Fruit fly (Drosophila melanogaster) whole organism, prepupa: Measurements from ENCODE around the gene cbt.
A peak's percentile ranks its signal among the peaks of the same experiment; 100 is the strongest.

Experiments used
- Blimp-1 ChIP-seq: fragments of 200-800 bp; sonication (Bioruptor generic); optimal IDR thresholded peaks from 3 replicates; lab custom pipeline; 2017; ENCODE audit warnings: missing biosample characterization, missing genetic modification characterization, mild to moderate bottlenecking, moderate library complexity, missing genetic modification reagents
- CG10631 ChIP-seq: fragments of 200-800 bp; sonication (Bioruptor generic); optimal IDR thresholded peaks from 2 replicates; lab custom pipeline; 2016; ENCODE audit warnings: missing biosample characterization, missing genetic modification characterization
- CG10669 ChIP-seq: fragments of 200-800 bp; sonication (Bioruptor generic); optimal IDR thresholded peaks from 3 replicates; lab custom pipeline; 2018; ENCODE audit warnings: missing biosample characterization, mild to moderate bottlenecking, missing genetic modification characterization, moderate library complexity
- CG11294 ChIP-seq: fragments of 200-800 bp; sonication (Bioruptor generic); IDR thresholded peaks from 2 replicates; pipeline ENCODE4 v1.3.6; 2022; ENCODE audit warnings: missing biosample characterization, missing genetic modification characterization
- CG1621 ChIP-seq: fragments of 200-800 bp; sonication (Bioruptor generic); optimal IDR thresholded peaks from 3 replicates; lab custom pipeline; 2018; ENCODE audit warnings: missing biosample characterization, mild to moderate bottlenecking, missing genetic modification characterization
- CG16779 ChIP-seq: fragments of 200-800 bp; sonication (Bioruptor generic); optimal IDR thresholded peaks from 3 replicates; lab custom pipeline; 2017; ENCODE audit warnings: missing biosample characterization, mild to moderate bottlenecking, missing genetic modification characterization
- CG3032 ChIP-seq: fragments of 200-800 bp; optimal IDR thresholded peaks from 2 replicates; lab custom pipeline; 2019; ENCODE audit warnings: missing biosample characterization, mild to moderate bottlenecking, missing genetic modification characterization, moderate library complexity
- CG31627 ChIP-seq: fragments of 200-800 bp; sonication (Bioruptor generic); optimal IDR thresholded peaks from 3 replicates; lab custom pipeline; 2016; ENCODE audit warnings: missing biosample characterization, missing genetic modification characterization
- CG32006 ChIP-seq: fragments of 200-800 bp; sonication (Bioruptor generic); optimal IDR thresholded peaks from 3 replicates; lab custom pipeline; 2017; ENCODE audit warnings: missing biosample characterization, mild to moderate bottlenecking, missing genetic modification characterization
- CG34406 ChIP-seq: fragments of 200-800 bp; sonication (Bioruptor generic); optimal IDR thresholded peaks from 3 replicates; lab custom pipeline; 2016; ENCODE audit warnings: missing biosample characterization, missing genetic modification characterization
- CG3919 ChIP-seq: fragments of 200-800 bp; sonication (Bioruptor generic); optimal IDR thresholded peaks from 3 replicates; lab custom pipeline; 2016; ENCODE audit warnings: missing biosample characterization, missing genetic modification characterization
- CG4318 ChIP-seq: fragments of 200-800 bp; sonication (Bioruptor generic); optimal IDR thresholded peaks from 3 replicates; lab custom pipeline; 2017; ENCODE audit warnings: missing biosample characterization, mild to moderate bottlenecking, missing genetic modification characterization
- CG6163 ChIP-seq: fragments of 200-800 bp; sonication (Bioruptor generic); IDR thresholded peaks from 3 replicates; pipeline ENCODE4 v1.3.6; 2022; ENCODE audit warnings: missing biosample characterization, missing genetic modification characterization
- CG6276 ChIP-seq: fragments of 200-800 bp; sonication (Bioruptor generic); optimal IDR thresholded peaks from 2 replicates; lab custom pipeline; 2017; ENCODE audit warnings: missing biosample characterization, mild to moderate bottlenecking, missing genetic modification characterization
- CG7368 ChIP-seq: fragments of 200-800 bp; sonication (Bioruptor generic); optimal IDR thresholded peaks from 3 replicates; lab custom pipeline; 2016; ENCODE audit warnings: missing biosample characterization, missing genetic modification characterization
- CG8119 ChIP-seq: fragments of 200-800 bp; sonication (Bioruptor generic); IDR thresholded peaks from 3 replicates; pipeline ENCODE4 v1.3.6; 2022; ENCODE audit warnings: missing biosample characterization, missing genetic modification characterization
- CG8632 ChIP-seq: fragments of 200-800 bp; sonication (Bioruptor generic); optimal IDR thresholded peaks from 3 replicates; lab custom pipeline; 2016; ENCODE audit warnings: missing biosample characterization, missing genetic modification characterization
- CG9139 ChIP-seq: fragments of 200-800 bp; sonication (Bioruptor generic); optimal IDR thresholded peaks from 3 replicates; lab custom pipeline; 2017; ENCODE audit warnings: missing biosample characterization, mild to moderate bottlenecking, missing genetic modification characterization
- Eip78C ChIP-seq: fragments of 200-800 bp; sonication (Bioruptor generic); peaks from one replicate; lab custom pipeline; 2016; ENCODE audit warnings: missing biosample characterization, missing genetic modification characterization
- Eip93F ChIP-seq: fragments of 200-800 bp; sonication (Bioruptor generic); optimal IDR thresholded peaks from 2 replicates; lab custom pipeline; 2016; ENCODE audit warnings: missing biosample characterization, mild to moderate bottlenecking, missing genetic modification characterization
- Ets96B ChIP-seq: fragments of 200-800 bp; optimal IDR thresholded peaks from 2 replicates; lab custom pipeline; 2019; ENCODE audit warnings: missing biosample characterization, mild to moderate bottlenecking, missing genetic modification characterization, moderate library complexity
- Gug ChIP-seq: fragments of 200-800 bp; sonication (Bioruptor generic); IDR thresholded peaks from 2 replicates; pipeline ENCODE4 v1.3.6; 2022; ENCODE audit warnings: missing biosample characterization, missing genetic modification characterization
- Hr38 ChIP-seq: sonication (Bioruptor generic); optimal IDR thresholded peaks from 2 replicates; lab custom pipeline; 2016; ENCODE audit warnings: missing biosample characterization, missing genetic modification characterization
- Hr39 ChIP-seq: fragments of 200-800 bp; sonication (Bioruptor generic); optimal IDR thresholded peaks from 2 replicates; lab custom pipeline; 2016; ENCODE audit warnings: missing biosample characterization, missing genetic modification characterization
- Hr4 ChIP-seq: fragments of 200-800 bp; sonication (Bioruptor generic); optimal IDR thresholded peaks from 3 replicates; lab custom pipeline; 2016; ENCODE audit warnings: missing biosample characterization, missing genetic modification characterization
- Met ChIP-seq: fragments of 200-800 bp; sonication (Bioruptor generic); optimal IDR thresholded peaks from 3 replicates; lab custom pipeline; 2016; ENCODE audit warnings: missing biosample characterization, missing genetic modification characterization
- OdsH ChIP-seq: fragments of 200-800 bp; sonication (Bioruptor generic); optimal IDR thresholded peaks from 3 replicates; lab custom pipeline; 2016; ENCODE audit warnings: missing biosample characterization, missing genetic modification characterization
- Smox ChIP-seq: fragments of 200-800 bp; sonication (Bioruptor generic); optimal IDR thresholded peaks from 3 replicates; lab custom pipeline; 2016; ENCODE audit warnings: missing biosample characterization, missing genetic modification characterization
- Sox14 ChIP-seq: fragments of 200-800 bp; sonication (Bioruptor generic); optimal IDR thresholded peaks from 3 replicates; lab custom pipeline; 2016; ENCODE audit warnings: missing biosample characterization, missing genetic modification characterization
- Sox15 ChIP-seq: fragments of 200-800 bp; sonication (Bioruptor generic); optimal IDR thresholded peaks from 3 replicates; lab custom pipeline; 2016; ENCODE audit warnings: missing biosample characterization, missing genetic modification characterization
- achi ChIP-seq: fragments of 200-800 bp; sonication (Bioruptor generic); optimal IDR thresholded peaks from 3 replicates; lab custom pipeline; 2016; ENCODE audit warnings: missing biosample characterization, missing genetic modification characterization
- acj6 ChIP-seq: fragments of 200-800 bp; sonication (Bioruptor generic); optimal IDR thresholded peaks from 3 replicates; lab custom pipeline; 2016; ENCODE audit warnings: missing biosample characterization, missing genetic modification characterization
- eg ChIP-seq: fragments of 200-800 bp; sonication (Bioruptor generic); IDR thresholded peaks from 3 replicates; pipeline ENCODE4 v1.3.6; 2022; ENCODE audit warnings: missing biosample characterization, missing genetic modification characterization
- esn ChIP-seq: fragments of 200-800 bp; sonication (Bioruptor generic); optimal IDR thresholded peaks from 2 replicates; lab custom pipeline; 2016; ENCODE audit warnings: missing biosample characterization, mild to moderate bottlenecking, missing genetic modification characterization, moderate library complexity
- fd85E ChIP-seq: fragments of 200-800 bp; sonication (Bioruptor generic); optimal IDR thresholded peaks from 3 replicates; lab custom pipeline; 2016; ENCODE audit warnings: missing biosample characterization, missing genetic modification characterization
- fkh ChIP-seq: fragments of 200-800 bp; sonication (Bioruptor generic); optimal IDR thresholded peaks from 3 replicates; lab custom pipeline; 2017; ENCODE audit warnings: missing biosample characterization, mild to moderate bottlenecking, missing genetic modification characterization, moderate library complexity
- lz ChIP-seq: fragments of 200-800 bp; sonication (Bioruptor generic); optimal IDR thresholded peaks from 3 replicates; lab custom pipeline; 2016; ENCODE audit warnings: missing biosample characterization, missing genetic modification characterization
- net ChIP-seq: fragments of 200-800 bp; sonication (Bioruptor generic); optimal IDR thresholded peaks from 3 replicates; lab custom pipeline; 2016; ENCODE audit warnings: missing biosample characterization, missing genetic modification characterization
- pdm3 ChIP-seq: fragments of 200-800 bp; sonication (Bioruptor generic); optimal IDR thresholded peaks from 3 replicates; lab custom pipeline; 2016; ENCODE audit warnings: missing biosample characterization, missing genetic modification characterization
- salr ChIP-seq, 2 experiments: fragments of 200-800 bp; sonication (Bioruptor generic); optimal IDR thresholded peaks; 3 replicates each; lab custom pipeline; 2016 to 2018; ENCODE audit warnings: missing biosample characterization in 2 of 2, missing genetic modification characterization in 2 of 2, mild to moderate bottlenecking in 1 of 2
- spab ChIP-seq: fragments of 200-800 bp; sonication (Bioruptor generic); optimal IDR thresholded peaks from 2 replicates; lab custom pipeline; 2017; ENCODE audit warnings: missing biosample characterization, mild to moderate bottlenecking, missing genetic modification characterization, missing genetic modification reagents
- svp ChIP-seq: fragments of 200-800 bp; sonication (Bioruptor generic); peaks from one replicate; lab custom pipeline; 2016; ENCODE audit warnings: missing biosample characterization, missing genetic modification characterization
- topi ChIP-seq: fragments of 200-800 bp; sonication (Bioruptor generic); optimal IDR thresholded peaks from 3 replicates; lab custom pipeline; 2016; ENCODE audit warnings: missing biosample characterization, missing genetic modification characterization
- vri ChIP-seq: fragments of 200-800 bp; sonication (Bioruptor generic); optimal IDR thresholded peaks from 3 replicates; lab custom pipeline; 2016; ENCODE audit warnings: missing biosample characterization, mild to moderate bottlenecking, missing genetic modification characterization

The cbt gene

dm6 chr2L:480638-481399, 1.3 kb upstream of the cbt start (continued):
- TF ChIP-seq fd85E, result peak; percentile 99
- peak; percentile 100 for TF ChIP-seq acj6 (GFP tag; lab: Kevin White, UChicago)
- TF ChIP-seq CG6163 (GFP tag; lab: Robert Waterston, UW), result no peak
- peak; percentile 100 for TF ChIP-seq CG9139 (GFP tag; lab: Kevin White, UChicago)
- TF ChIP-seq Blimp-1 (GFP tag; lab: Kevin White, UChicago), result peak; percentile 99
- TF ChIP-seq Ets96B (tag; lab: Kevin White, UChicago), result peak; percentile 100
- peak; percentile 100 for TF ChIP-seq pdm3 (GFP tag; lab: Kevin White, UChicago)
- peak; percentile 100 for TF ChIP-seq CG7368
- TF ChIP-seq Smox (GFP tag; lab: Kevin White, UChicago), result peak; percentile 100
- TF ChIP-seq lz, result peak; percentile 100
- TF ChIP-seq Met (GFP tag; lab: Kevin White, UChicago), result peak; percentile 100
- peak; percentile 100 for TF ChIP-seq CG6276 (GFP tag; lab: Kevin White, UChicago)
- TF ChIP-seq CG11294 (GFP tag; lab: Robert Waterston, UW), result no peak
- TF ChIP-seq Sox14 (GFP tag; lab: Kevin White, UChicago), result peak; percentile 100
- TF ChIP-seq esn (GFP tag; lab: Kevin White, UChicago), result peak; percentile 100
- TF ChIP-seq vri, result peak; percentile 100
- TF ChIP-seq CG32006 (GFP tag; lab: Kevin White, UChicago), result peak; percentile 100
- TF ChIP-seq CG1621 (tag; lab: Kevin White, UChicago), result peak; percentile 100
- TF ChIP-seq salr (GFP tag; optimal IDR thresholded peaks at IDR 0.05; lab: Kevin White, UChicago), result peak; percentile 100
- peak; percentile 99 for TF ChIP-seq Hr38 (GFP tag; lab: Kevin White, UChicago)
- peak; percentile 100 for TF ChIP-seq OdsH (GFP tag; lab: Kevin White, UChicago)
- TF ChIP-seq Hr4, result peak; percentile 100
- peak; percentile 100 for TF ChIP-seq Sox15 (GFP tag; lab: Kevin White, UChicago)
- no peak for TF ChIP-seq CG8119
- peak; percentile 100 for TF ChIP-seq Hr39
- TF ChIP-seq CG10631, result peak; percentile 100
- TF ChIP-seq net, result peak; percentile 100
- TF ChIP-seq CG16779, result peak; percentile 100
- peak; percentile 100 for TF ChIP-seq spab (GFP tag; lab: Kevin White, UChicago)
- TF ChIP-seq CG3032 (tag; lab: Kevin White, UChicago), result peak; percentile 100
- peak; percentile 100 for TF ChIP-seq topi (GFP tag; lab: Kevin White, UChicago)
- TF ChIP-seq, all 60 proteins: peak for 54

- TF ChIP-seq esn (GFP tag; lab: Kevin White, UChicago) (no peak), svp (GFP tag; lab: Kevin White, UChicago) (peak; percentile 89)
- TF ChIP-seq, all 60 proteins: peak for 1
These were observed 666 bp upstream of the cbt start for dm6 chr2L:480196-480511.

dm6 chr2L:478749-479482, 572 bp downstream of the cbt start:
- TF ChIP-seq Eip93F (GFP tag; lab: Kevin White, UChicago), result peak; percentile 72
- TF ChIP-seq Eip78C (GFP tag; lab: Kevin White, UChicago), result peak; percentile 90
- peak; percentile 60 for TF ChIP-seq CG8632 (GFP tag; lab: Kevin White, UChicago)
- peak; percentile 93 for TF ChIP-seq CG3919 (GFP tag; lab: Kevin White, UChicago)
- no peak for TF ChIP-seq CG31627
- peak; percentile 96 for TF ChIP-seq CG10669 (GFP tag; lab: Kevin White, UChicago)
- no peak for TF ChIP-seq eg (GFP tag; lab: Robert Waterston, UW)
- peak; percentile 67 for TF ChIP-seq Blimp-1 (GFP tag; lab: Kevin White, UChicago)
- peak; percentile 100 for TF ChIP-seq CG6276 (GFP tag; lab: Kevin White, UChicago)
- TF ChIP-seq Sox14 (GFP tag; lab: Kevin White, UChicago), result peak; percentile 89
- peak; percentile 4 for TF ChIP-seq esn (GFP tag; lab: Kevin White, UChicago)
- TF ChIP-seq CG8119, result no peak
- TF ChIP-seq acj6 (GFP tag; lab: Kevin White, UChicago), result peak; percentile 29
- no peak for TF ChIP-seq Gug (GFP tag; lab: Robert Waterston, UW)
- TF ChIP-seq CG34406 (GFP tag; lab: Kevin White, UChicago), result peak; percentile 39
- TF ChIP-seq spab (GFP tag; lab: Kevin White, UChicago), result peak; percentile 99
- TF ChIP-seq fkh (GFP tag; lab: Kevin White, UChicago), result peak; percentile 87
- peak; percentile 67 for TF ChIP-seq OdsH (GFP tag; lab: Kevin White, UChicago)
- TF ChIP-seq CG4318 (GFP tag; lab: Kevin White, UChicago), result peak; percentile 59
- peak; percentile 85 for TF ChIP-seq Hr4
- TF ChIP-seq achi, result peak; percentile 71
- peak; percentile 94 to 97 for TF ChIP-seq salr (GFP tag; optimal IDR thresholded peaks at IDR 0.05; lab: Kevin White, UChicago)
- peak; percentile 97 for TF ChIP-seq CG1621 (tag; lab: Kevin White, UChicago)
- peak; percentile 98 for TF ChIP-seq CG16779
- TF ChIP-seq topi (GFP tag; lab: Kevin White, UChicago), result peak; percentile 67
- no peak for TF ChIP-seq CG6163 (GFP tag; lab: Robert Waterston, UW)
- TF ChIP-seq net, result peak; percentile 98
- peak; percentile 27 for TF ChIP-seq Smox (GFP tag; lab: Kevin White, UChicago)
